Worm (Caenorhabditis elegans) whole organism, mixed stage, embryonic: ENCODE measurements around the gene F54D8.6.

Source experiments
- M03D4.4 ChIP-seq: sonication (generic microtip); optimal IDR thresholded peaks from 2 replicates; lab custom pipeline; 2017; ENCODE audit warnings: mild to moderate bottlenecking, missing genetic modification characterization, missing compliant biosample characterization
- bed-3 ChIP-seq: fragments of 200-800 bp; sonication (Bioruptor generic); optimal IDR thresholded peaks from 3 replicates; lab custom pipeline; 2018; ENCODE audit warnings: mild to moderate bottlenecking, missing genetic modification characterization, moderate library complexity, missing compliant biosample characterization
- blmp-1 ChIP-seq: fragments of 150-350 bp; optimal IDR thresholded peaks from 2 replicates; lab custom pipeline; 2014; ENCODE audit warnings: missing biosample characterization, missing genetic modification characterization
- ceh-39 ChIP-seq: fragments of 150-350 bp; optimal IDR thresholded peaks from 2 replicates; lab custom pipeline; 2014; ENCODE audit warnings: missing biosample characterization, missing genetic modification characterization
- ceh-43 ChIP-seq: fragments of 200-800 bp; sonication (Bioruptor generic); optimal IDR thresholded peaks from 2 replicates; lab custom pipeline; 2018; ENCODE audit warnings: mild to moderate bottlenecking, missing genetic modification characterization, moderate library complexity, missing compliant biosample characterization
- ceh-83 ChIP-seq: fragments of 200-800 bp; sonication (Bioruptor generic); optimal IDR thresholded peaks from 2 replicates; lab custom pipeline; 2018; ENCODE audit warnings: mild to moderate bottlenecking, missing genetic modification characterization, missing compliant biosample characterization
- ces-1 ChIP-seq: fragments of 150-350 bp; optimal IDR thresholded peaks from 2 replicates; lab custom pipeline; 2014; ENCODE audit warnings: missing biosample characterization, missing genetic modification reagents, missing genetic modification characterization
- cnd-1 ChIP-seq: fragments of 200-800 bp; sonication (Bioruptor generic); optimal IDR thresholded peaks from 2 replicates; lab custom pipeline; 2018; ENCODE audit warnings: mild to moderate bottlenecking, missing genetic modification characterization, missing compliant biosample characterization
- drap-1 ChIP-seq: fragments of 200-800 bp; sonication (Bioruptor generic); optimal IDR thresholded peaks from 3 replicates; lab custom pipeline; 2018; ENCODE audit warnings: mild to moderate bottlenecking, missing genetic modification characterization, missing compliant biosample characterization
- elt-1 ChIP-seq: sonication (generic microtip); optimal IDR thresholded peaks from 2 replicates; lab custom pipeline; 2017; ENCODE audit warnings: missing genetic modification characterization, mild to moderate bottlenecking, missing compliant biosample characterization, antibody characterized with exemption, moderate library complexity, borderline replicate concordance; ENCODE audit not compliant: insufficient read depth
- elt-3 ChIP-seq: fragments of 150-350 bp; optimal IDR thresholded peaks from 2 replicates; lab custom pipeline; 2014; ENCODE audit warnings: missing biosample characterization, missing genetic modification characterization
- ham-2 ChIP-seq: fragments of 200-800 bp; sonication (Bioruptor generic); optimal IDR thresholded peaks from 2 replicates; lab custom pipeline; 2018; ENCODE audit warnings: mild to moderate bottlenecking, missing genetic modification characterization, missing compliant biosample characterization
- hlh-1 ChIP-seq: fragments of 150-350 bp; optimal IDR thresholded peaks from 2 replicates; lab custom pipeline; 2014; ENCODE audit warnings: missing biosample characterization, missing genetic modification reagents, missing genetic modification characterization
- lin-13 ChIP-seq: fragments of 150-350 bp; optimal IDR thresholded peaks from 2 replicates; lab custom pipeline; 2014; ENCODE audit warnings: missing biosample characterization, missing genetic modification characterization
- lin-32 ChIP-seq: fragments of 200-800 bp; sonication (Bioruptor generic); optimal IDR thresholded peaks from 2 replicates; lab custom pipeline; 2018; ENCODE audit warnings: mild to moderate bottlenecking, missing genetic modification characterization, missing compliant biosample characterization
- lsy-2 ChIP-seq: fragments of 150-350 bp; optimal IDR thresholded peaks from 2 replicates; lab custom pipeline; 2014; ENCODE audit warnings: missing biosample characterization, missing genetic modification characterization
- mab-5 ChIP-seq: fragments of 150-350 bp; optimal IDR thresholded peaks from 2 replicates; lab custom pipeline; 2014; ENCODE audit warnings: missing biosample characterization, missing genetic modification characterization
- mep-1 ChIP-seq: fragments of 150-350 bp; optimal IDR thresholded peaks from 2 replicates; lab custom pipeline; 2017; ENCODE audit warnings: missing biosample characterization, missing genetic modification reagents, missing genetic modification characterization, inconsistent platforms
- mls-2 ChIP-seq: sonication (generic microtip); optimal IDR thresholded peaks from 2 replicates; lab custom pipeline; 2016; ENCODE audit warnings: mild to moderate bottlenecking, missing genetic modification characterization, moderate library complexity, missing compliant biosample characterization
- nhr-12 ChIP-seq: fragments of 150-350 bp; optimal IDR thresholded peaks from 2 replicates; lab custom pipeline; 2014; ENCODE audit warnings: missing biosample characterization, missing genetic modification characterization
- nhr-2 ChIP-seq: fragments of 150-350 bp; optimal IDR thresholded peaks from 2 replicates; lab custom pipeline; 2014; ENCODE audit warnings: missing biosample characterization, missing genetic modification characterization
- nhr-237 ChIP-seq: fragments of 150-350 bp; optimal IDR thresholded peaks from 2 replicates; lab custom pipeline; 2014; ENCODE audit warnings: missing biosample characterization, missing genetic modification characterization
- nhr-28 ChIP-seq: fragments of 150-350 bp; optimal IDR thresholded peaks from 2 replicates; lab custom pipeline; 2014; ENCODE audit warnings: missing biosample characterization, missing genetic modification characterization
- nhr-76 ChIP-seq: sonication (generic microtip); optimal IDR thresholded peaks from 2 replicates; lab custom pipeline; 2017; ENCODE audit warnings: missing biosample characterization, missing genetic modification characterization
- pha-4 ChIP-seq: fragments of 150-350 bp; optimal IDR thresholded peaks from 2 replicates; lab custom pipeline; 2018; ENCODE audit warnings: missing biosample characterization, missing genetic modification reagents, missing genetic modification characterization
- sem-2 ChIP-seq: fragments of 200-800 bp; sonication (Bioruptor generic); optimal IDR thresholded peaks from 2 replicates; lab custom pipeline; 2018; ENCODE audit warnings: mild to moderate bottlenecking, missing genetic modification characterization, missing compliant biosample characterization
- snpc-4 ChIP-seq: fragments of 150-350 bp; optimal IDR thresholded peaks from 2 replicates; lab custom pipeline; 2014; ENCODE audit warnings: missing biosample characterization, missing genetic modification characterization
- sptf-1 ChIP-seq: sonication (generic microtip); optimal IDR thresholded peaks from 2 replicates; lab custom pipeline; 2017; ENCODE audit warnings: mild to moderate bottlenecking, missing genetic modification characterization, moderate library complexity, missing compliant biosample characterization
- tbx-8 ChIP-seq: fragments of 200-800 bp; sonication (Bioruptor generic); optimal IDR thresholded peaks from 2 replicates; lab custom pipeline; 2018; ENCODE audit warnings: mild to moderate bottlenecking, missing genetic modification characterization, moderate library complexity, missing compliant biosample characterization
- unc-120 ChIP-seq: sonication (generic microtip); optimal IDR thresholded peaks from 2 replicates; lab custom pipeline; 2017; ENCODE audit warnings: missing genetic modification characterization, missing compliant biosample characterization; ENCODE audit not compliant: poor library complexity, severe bottlenecking
- unc-39 ChIP-seq: fragments of 150-350 bp; optimal IDR thresholded peaks from 2 replicates; lab custom pipeline; 2014; ENCODE audit warnings: missing biosample characterization, missing genetic modification characterization
- unc-62 ChIP-seq: fragments of 150-350 bp; optimal IDR thresholded peaks from 2 replicates; lab custom pipeline; 2014; ENCODE audit warnings: missing biosample characterization, missing genetic modification reagents, missing genetic modification characterization
- zip-8 ChIP-seq: fragments of 150-350 bp; optimal IDR thresholded peaks from 2 replicates; lab custom pipeline; 2014; ENCODE audit warnings: missing biosample characterization, missing genetic modification characterization
- ztf-11 ChIP-seq: fragments of 150-350 bp; optimal IDR thresholded peaks from 2 replicates; lab custom pipeline; 2014; ENCODE audit warnings: missing biosample characterization, missing genetic modification characterization

The F54D8.6 gene

ce11 chrIII:5074398-5074797, 28.4 kb upstream of the F54D8.6 start, which contains the start of gene ttbk-6:
Gene ttbk-6, plus strand, starts transcription at chrIII:5074698.
- TF ChIP-seq pha-4 (tag; lab: Kevin White, UChicago) (no peak), zip-8 (tag; lab: Kevin White, UChicago) (no peak), drap-1 (no peak), nhr-76 (tag; lab: Kevin White, UChicago) (no peak), lin-32 (GFP tag; lab: Kevin White, UChicago) (no peak), tbx-8 (no peak), lsy-2 (tag; lab: Kevin White, UChicago) (no peak), blmp-1 (tag; lab: Kevin White, UChicago) (no peak), nhr-28 (tag; lab: Kevin White, UChicago) (no peak), nhr-237 (tag; lab: Kevin White, UChicago) (no peak), bed-3 (GFP tag; lab: Kevin White, UChicago) (no peak), sem-2 (GFP tag; lab: Kevin White, UChicago) (no peak), sptf-1 (tag; lab: Kevin White, UChicago) (no peak), unc-62 (GFP tag; lab: Kevin White, UChicago) (no peak), mep-1 (tag; lab: Kevin White, UChicago) (no peak), hlh-1 (tag; lab: Kevin White, UChicago) (no peak), elt-3 (no peak), unc-120 (no peak), M03D4.4 (no peak)

ce11 chrIII:5076569-5076968, 26.2 kb upstream of the F54D8.6 start:
- TF ChIP-seq blmp-1 (tag; lab: Kevin White, UChicago) (no peak), elt-3 (no peak), mls-2 (tag; lab: Kevin White, UChicago) (no peak), snpc-4 (no peak), tbx-8 (no peak), ztf-11 (tag; lab: Kevin White, UChicago) (no peak), ces-1 (GFP tag; lab: Kevin White, UChicago) (no peak), nhr-28 (tag; lab: Kevin White, UChicago) (no peak), unc-120 (no peak), ham-2 (GFP tag; lab: Kevin White, UChicago) (no peak), nhr-76 (tag; lab: Kevin White, UChicago) (no peak), nhr-12 (tag; lab: Kevin White, UChicago) (no peak), lin-13 (tag; lab: Kevin White, UChicago) (no peak), drap-1 (no peak), M03D4.4 (no peak), pha-4 (tag; lab: Kevin White, UChicago) (no peak), zip-8 (tag; lab: Kevin White, UChicago) (no peak), ceh-39 (tag; lab: Kevin White, UChicago) (no peak)

ce11 chrIII:5077150-5077814, 25.5 kb upstream of the F54D8.6 start, which contains the start of gene alh-1:
Gene alh-1, plus strand, starts transcription at chrIII:5077764.
- TF ChIP-seq nhr-2 (tag; lab: Kevin White, UChicago) (no peak), tbx-8 (no peak), sptf-1 (tag; lab: Kevin White, UChicago) (no peak), lsy-2 (tag; lab: Kevin White, UChicago) (no peak)

ce11 chrIII:5078062-5078461, 24.7 kb upstream of the F54D8.6 start:
- TF ChIP-seq mep-1 (tag; lab: Kevin White, UChicago) (no peak), unc-120 (no peak), zip-8 (tag; lab: Kevin White, UChicago) (no peak), nhr-237 (tag; lab: Kevin White, UChicago) (no peak), nhr-12 (tag; lab: Kevin White, UChicago) (no peak)
- TF ChIP-seq, all 35 proteins: peak for 0

ce11 chrIII:5080700-5081572, 21.8 kb upstream of the F54D8.6 start:
- TF ChIP-seq mep-1 (tag; lab: Kevin White, UChicago) (peak; percentile 71), elt-3 (no peak), ceh-83 (GFP tag; lab: Kevin White, UChicago) (peak; percentile 63), mab-5 (tag; lab: Kevin White, UChicago) (no peak), lin-32 (GFP tag; lab: Kevin White, UChicago) (peak; percentile 61), unc-62 (GFP tag; lab: Kevin White, UChicago) (peak; percentile 4), nhr-76 (tag; lab: Kevin White, UChicago) (no peak), nhr-28 (tag; lab: Kevin White, UChicago) (no peak), mls-2 (tag; lab: Kevin White, UChicago) (peak; percentile 77), sptf-1 (tag; lab: Kevin White, UChicago) (peak; percentile 78), ztf-11 (tag; lab: Kevin White, UChicago) (peak; percentile 48), cnd-1 (tag; lab: Kevin White, UChicago) (peak; percentile 82), hlh-1 (tag; lab: Kevin White, UChicago) (peak; percentile 46), ham-2 (GFP tag; lab: Kevin White, UChicago) (peak; percentile 56), elt-1 (peak; percentile 23), unc-39 (tag; lab: Kevin White, UChicago) (no peak), pha-4 (tag; lab: Kevin White, UChicago) (peak; percentile 29), ceh-39 (tag; lab: Kevin White, UChicago) (peak; percentile 21), ces-1 (GFP tag; lab: Kevin White, UChicago) (peak; percentile 58), lin-13 (tag; lab: Kevin White, UChicago) (peak; percentile 60), bed-3 (GFP tag; lab: Kevin White, UChicago) (peak; percentile 60), ceh-43 (peak; percentile 53), drap-1 (peak; percentile 80), nhr-2 (tag; lab: Kevin White, UChicago) (no peak), sem-2 (GFP tag; lab: Kevin White, UChicago) (peak; percentile 66), unc-120 (peak; percentile 61), nhr-237 (tag; lab: Kevin White, UChicago) (peak; percentile 1)
